Fruit fly (Drosophila melanogaster) whole organism, wandering third instar larva: Measurements from ENCODE around the gene CG12951.

Experiments
- Dfd ChIP-seq: fragments of >200 bp; optimal IDR thresholded peaks from 2 replicates; lab custom pipeline; 2017; ENCODE audit warnings: missing biosample characterization, missing genetic modification characterization
- Dif ChIP-seq: fragments of 200-275, 200-300 bp; sonication (Bioruptor generic); optimal IDR thresholded peaks from 2 replicates; lab custom pipeline; 2018; ENCODE audit warnings: missing biosample characterization, missing genetic modification characterization; ENCODE audit not compliant: partially characterized antibody
- HLH106 ChIP-seq: fragments of 200-800 bp; optimal IDR thresholded peaks from 3 replicates; lab custom pipeline; 2019; ENCODE audit warnings: missing biosample characterization, mild to moderate bottlenecking, missing genetic modification characterization, moderate library complexity
- Mio ChIP-seq: sonication (Bioruptor generic); optimal IDR thresholded peaks from 2 replicates; lab custom pipeline; 2016; ENCODE audit warnings: missing biosample characterization, missing genetic modification characterization
- Sp1 ChIP-seq: fragments of 200-800 bp; sonication (Bioruptor generic); optimal IDR thresholded peaks from 3 replicates; lab custom pipeline; 2019; ENCODE audit warnings: missing biosample characterization, mild to moderate bottlenecking, missing genetic modification characterization, moderate library complexity
- fru ChIP-seq: fragments of 200-800 bp; sonication (Bioruptor generic); optimal IDR thresholded peaks from 3 replicates; lab custom pipeline; 2016; ENCODE audit warnings: missing biosample characterization, mild to moderate bottlenecking, missing genetic modification characterization
- h ChIP-seq: fragments of 200-800 bp; sonication (Bioruptor generic); optimal IDR thresholded peaks from 3 replicates; lab custom pipeline; 2016; ENCODE audit warnings: missing biosample characterization, mild to moderate bottlenecking, missing genetic modification characterization
- lola ChIP-seq: fragments of >200 bp; optimal IDR thresholded peaks from 2 replicates; lab custom pipeline; 2017; ENCODE audit warnings: missing biosample characterization, missing genetic modification characterization
- psq ChIP-seq: fragments of 200-800 bp; sonication (Bioruptor generic); optimal IDR thresholded peaks from 3 replicates; lab custom pipeline; 2017; ENCODE audit warnings: missing biosample characterization, mild to moderate bottlenecking, missing genetic modification characterization, moderate library complexity
- usp ChIP-seq: fragments of >200 bp; optimal IDR thresholded peaks from 2 replicates; lab custom pipeline; 2017; ENCODE audit warnings: missing biosample characterization, missing genetic modification characterization

DNA sequence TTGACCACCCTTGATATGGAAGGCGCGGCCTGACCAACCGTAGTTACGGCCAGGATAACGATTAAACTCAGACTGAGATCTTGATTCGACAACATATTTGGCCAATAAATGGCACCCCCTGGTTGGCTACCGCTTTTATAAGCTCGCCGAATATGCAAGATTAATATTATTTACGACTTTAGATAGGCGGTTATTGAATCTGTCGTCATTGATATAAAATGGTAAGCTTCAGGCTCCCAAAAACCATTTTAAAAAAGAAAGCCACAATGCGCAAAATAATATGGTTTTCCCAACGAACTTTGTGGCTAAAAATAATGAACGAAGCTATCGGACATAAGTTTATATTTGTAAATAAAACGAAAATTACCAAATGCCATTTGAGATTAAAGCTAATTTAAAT, at the start of gene CG12951:
- no peak for TF ChIP-seq Dif (GFP tag; lab: Kevin White, UChicago)
- no peak for TF ChIP-seq Sp1 (GFP tag; lab: Kevin White, UChicago)
- no peak for TF ChIP-seq fru (GFP tag; lab: Kevin White, UChicago)
- no peak for TF ChIP-seq HLH106 (tag; lab: Kevin White, UChicago)
- TF ChIP-seq Dfd (GFP tag; lab: Kevin White, UChicago), result no peak
- no peak for TF ChIP-seq usp (GFP tag; lab: Kevin White, UChicago)
- TF ChIP-seq Mio (GFP tag; lab: Kevin White, UChicago), result no peak
- no peak for TF ChIP-seq h (GFP tag; lab: Kevin White, UChicago)
- TF ChIP-seq psq (GFP tag; lab: Kevin White, UChicago), result no peak
- TF ChIP-seq lola (GFP tag; lab: Kevin White, UChicago), result no peak
